Worm (Caenorhabditis elegans) whole organism, L1 larva: ENCODE measurements around the gene C33C12.1.

Experiments used
- blmp-1 ChIP-seq: fragments of 150-350 bp; optimal IDR thresholded peaks from 2 replicates; lab custom pipeline; 2014; ENCODE audit warnings: missing biosample characterization, missing genetic modification characterization
- fos-1 ChIP-seq: fragments of 150-350 bp; optimal IDR thresholded peaks from 2 replicates; lab custom pipeline; 2014; ENCODE audit warnings: missing biosample characterization, missing genetic modification characterization
- nhr-12 ChIP-seq: sonication (generic microtip); optimal IDR thresholded peaks from 2 replicates; lab custom pipeline; 2017; ENCODE audit warnings: missing biosample characterization, missing genetic modification characterization

DNA sequence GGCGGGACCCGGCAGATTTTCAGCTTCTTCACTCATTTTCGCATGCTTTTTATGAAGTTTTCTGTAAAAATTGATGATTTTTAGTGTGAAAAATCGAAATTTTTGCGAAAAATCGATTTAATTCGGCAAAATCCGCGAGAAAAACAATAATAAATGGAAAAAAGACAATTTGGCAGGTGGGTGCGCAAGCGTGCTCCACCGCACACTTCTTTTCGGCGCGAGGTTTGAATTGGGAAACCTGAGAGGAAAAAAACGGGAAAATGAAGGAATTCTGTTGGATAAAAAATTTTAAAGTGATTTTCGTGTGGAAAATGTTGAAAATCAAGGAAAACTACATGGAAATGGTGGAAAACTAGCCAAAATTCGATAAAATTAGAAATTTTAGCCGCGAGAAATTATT, 6.0 kb downstream of the C33C12.1 start, which contains the start of gene Y59C2A.2:
- no peak for TF ChIP-seq fos-1 (tag; lab: Kevin White, UChicago)
- TF ChIP-seq nhr-12 (tag; lab: Kevin White, UChicago): no peak
- TF ChIP-seq blmp-1 (tag; lab: Kevin White, UChicago): peak; percentile 25
